Fruit fly (Drosophila melanogaster): ENCODE data around the gene CG43051.
A peak's percentile ranks its signal among the peaks of the same experiment; 100 is the strongest.

The CG43051 gene

DNA sequence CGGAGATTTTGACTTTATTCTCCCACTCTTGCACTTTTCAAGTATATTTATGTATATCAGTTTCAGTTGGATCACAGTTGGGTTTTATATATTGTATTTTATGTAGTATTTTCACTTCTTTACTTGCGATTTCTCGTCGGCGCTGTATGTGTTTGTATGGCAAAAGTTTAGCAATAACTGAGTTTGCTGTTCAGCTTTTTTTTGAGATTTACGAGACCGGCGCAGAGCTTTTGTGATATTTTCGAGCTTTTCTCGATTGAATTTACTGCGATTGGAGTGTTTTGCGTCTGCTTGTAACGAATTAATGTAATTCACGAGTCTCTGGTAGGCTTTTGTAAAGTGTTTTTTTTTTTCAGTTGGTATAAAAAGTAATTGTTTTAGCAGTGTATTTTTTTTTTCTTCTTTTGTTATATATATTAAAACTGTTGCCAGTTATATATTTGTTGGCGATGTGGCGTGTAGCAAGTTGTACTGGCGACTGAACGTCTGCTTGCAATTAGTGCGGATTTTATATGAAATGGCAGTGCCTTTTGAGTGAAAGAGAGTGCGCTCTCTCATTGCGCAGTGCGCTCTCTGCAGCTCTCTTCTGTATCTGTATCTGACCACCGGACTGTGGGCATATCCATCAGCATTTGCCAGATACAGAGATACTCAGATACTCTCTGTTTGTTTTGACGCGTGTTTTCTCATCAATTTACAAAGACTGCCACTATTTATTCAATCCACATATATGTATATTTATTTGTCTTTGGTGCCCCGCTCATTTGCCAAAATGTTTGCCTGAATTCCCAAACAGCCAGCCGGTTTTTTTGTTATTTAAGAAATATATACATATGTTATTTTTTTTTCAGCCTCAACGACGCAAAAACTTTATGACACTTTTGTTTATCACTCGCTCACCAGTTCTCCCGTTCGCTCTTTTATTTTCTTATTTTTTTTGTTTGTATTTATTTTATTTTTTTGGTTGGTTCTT is 46.7 kb upstream of the CG43051 start (continued):
- peak; percentile 70 for TF ChIP-seq psq (GFP tag; optimal IDR thresholded peaks at IDR 0.05)
- peak; percentile 82 for TF ChIP-seq sage (GFP tag; optimal IDR thresholded peaks at IDR 0.05)
- peak; percentile 85 for TF ChIP-seq Hr83 (GFP tag; optimal IDR thresholded peaks at IDR 0.05; ENCODE audit: poor library complexity, severe bottlenecking)
- TF ChIP-seq foxo (GFP tag; optimal IDR thresholded peaks at IDR 0.05): peak; percentile 12 to 62
- TF ChIP-seq ey (GFP tag; optimal IDR thresholded peaks at IDR 0.05): peak; percentile 39
- TF ChIP-seq Dfd (GFP tag; optimal IDR thresholded peaks at IDR 0.05): no peak
- TF ChIP-seq fru (GFP tag; optimal IDR thresholded peaks at IDR 0.05): peak; percentile 72
- peak; percentile 98 for TF ChIP-seq dl (GFP tag; optimal IDR thresholded peaks at IDR 0.05; ENCODE audit: insufficient read depth in 1 of 2, partially characterized antibody in 2 of 2)
- peak; percentile 15 for TF ChIP-seq sv (GFP tag; optimal IDR thresholded peaks at IDR 0.05)

dm6 chr2L:12463037-12463436 is 44.7 kb upstream of the CG43051 start:
- TF ChIP-seq CG9705 (GFP tag; optimal IDR thresholded peaks at IDR 0.05): no peak
- TF ChIP-seq OdsH (GFP tag; optimal IDR thresholded peaks at IDR 0.05): no peak
- no peak for TF ChIP-seq Abd-B (GFP tag; optimal IDR thresholded peaks at IDR 0.05)
- TF ChIP-seq Mio (GFP tag; optimal IDR thresholded peaks at IDR 0.05): no peak
- no peak for TF ChIP-seq ey (GFP tag; optimal IDR thresholded peaks at IDR 0.05)
- no peak for TF ChIP-seq Hr83 (GFP tag; optimal IDR thresholded peaks at IDR 0.05; ENCODE audit: poor library complexity, severe bottlenecking)
- TF ChIP-seq usp (GFP tag; optimal IDR thresholded peaks at IDR 0.05): no peak
- TF ChIP-seq sv (GFP tag; optimal IDR thresholded peaks at IDR 0.05): no peak
- TF ChIP-seq GATAd (GFP tag; optimal IDR thresholded peaks at IDR 0.05): no peak
- peak; percentile 30 for TF ChIP-seq rgr (GFP tag; optimal IDR thresholded peaks at IDR 0.05)
- peak; percentile 27 for TF ChIP-seq tai (GFP tag; optimal IDR thresholded peaks at IDR 0.05)
- no peak for TF ChIP-seq Myc (optimal IDR thresholded peaks at IDR 0.05)
- TF ChIP-seq N (GFP tag; optimal IDR thresholded peaks at IDR 0.05): no peak
- no peak for TF ChIP-seq brk (GFP tag; optimal IDR thresholded peaks at IDR 0.05)
- no peak for TF ChIP-seq sage (GFP tag; optimal IDR thresholded peaks at IDR 0.05)
- no peak for TF ChIP-seq woc (GFP tag; optimal IDR thresholded peaks at IDR 0.05)
- no peak for TF ChIP-seq dsf (GFP tag; optimal IDR thresholded peaks at IDR 0.05; ENCODE audit: borderline replicate concordance)
- TF ChIP-seq Hnf4 (GFP tag; optimal IDR thresholded peaks at IDR 0.05): no peak
- TF ChIP-seq psq (GFP tag; optimal IDR thresholded peaks at IDR 0.05): no peak
- no peak for TF ChIP-seq CrebA (GFP tag; optimal IDR thresholded peaks at IDR 0.05; ENCODE audit: borderline replicate concordance)
- no peak for TF ChIP-seq dl (GFP tag; optimal IDR thresholded peaks at IDR 0.05; ENCODE audit: insufficient read depth in 1 of 2, partially characterized antibody in 2 of 2)
- TF ChIP-seq fru (GFP tag; optimal IDR thresholded peaks at IDR 0.05): no peak
- no peak for TF ChIP-seq pan (optimal IDR thresholded peaks at IDR 0.05)
- TF ChIP-seq br (GFP tag; optimal IDR thresholded peaks at IDR 0.05): peak; percentile 17
- no peak for TF ChIP-seq lola (GFP tag; optimal IDR thresholded peaks at IDR 0.05)
- no peak for TF ChIP-seq dmrt93B (GFP tag; optimal IDR thresholded peaks at IDR 0.05)
- no peak for TF ChIP-seq Rel (GFP tag; optimal IDR thresholded peaks at IDR 0.05)
- peak; percentile 4 for TF ChIP-seq Rel (tag; optimal IDR thresholded peaks at IDR 0.05)
- TF ChIP-seq foxo (GFP tag; optimal IDR thresholded peaks at IDR 0.05): no peak
- no peak for TF ChIP-seq Dfd (GFP tag; optimal IDR thresholded peaks at IDR 0.05)
- no peak for TF ChIP-seq Jra (GFP tag; optimal IDR thresholded peaks at IDR 0.05)
- no peak for TF ChIP-seq Sp1 (GFP tag; optimal IDR thresholded peaks at IDR 0.05)
- TF ChIP-seq Hr78 (GFP tag; optimal IDR thresholded peaks at IDR 0.05): no peak
- no peak for TF ChIP-seq jim (GFP tag; optimal IDR thresholded peaks at IDR 0.05)
- no peak for TF ChIP-seq CG32264 (GFP tag; optimal IDR thresholded peaks at IDR 0.05)
- no peak for TF ChIP-seq Vsx2 (GFP tag; optimal IDR thresholded peaks at IDR 0.05; ENCODE audit: partially characterized antibody)
- TF ChIP-seq HLH106 (tag; optimal IDR thresholded peaks at IDR 0.05): no peak
- TF ChIP-seq h (GFP tag; optimal IDR thresholded peaks at IDR 0.05): peak; percentile 1
- TF ChIP-seq Dif (GFP tag; optimal IDR thresholded peaks at IDR 0.05; ENCODE audit: partially characterized antibody): no peak

Data from whole organism, wandering third instar larva.